Worm (Caenorhabditis elegans) whole organism, late embryonic: Measurements from ENCODE around the gene fbxa-36.

Experiments
- C08G9.2 ChIP-seq: sonication (generic microtip); optimal IDR thresholded peaks from 2 replicates; lab custom pipeline; 2016; ENCODE audit warnings: mild to moderate bottlenecking, missing genetic modification characterization, moderate library complexity, missing compliant biosample characterization
- T23F11.4 ChIP-seq: fragments of 200-800 bp; sonication (Bioruptor generic); optimal IDR thresholded peaks from 2 replicates; lab custom pipeline; 2018; ENCODE audit warnings: mild to moderate bottlenecking, missing genetic modification characterization, missing compliant biosample characterization
- Y22D7AL.16 ChIP-seq: sonication (generic microtip); optimal IDR thresholded peaks from 2 replicates; lab custom pipeline; 2016; ENCODE audit warnings: missing genetic modification characterization, missing compliant biosample characterization
- ama-1 ChIP-seq: fragments of 150-350 bp; optimal IDR thresholded peaks from 2 replicates; lab custom pipeline; 2014
- elt-2 ChIP-seq: sonication (generic microtip); optimal IDR thresholded peaks from 2 replicates; lab custom pipeline; 2016; ENCODE audit warnings: missing genetic modification reagents, missing genetic modification characterization, missing compliant biosample characterization
- fkh-10 ChIP-seq: fragments of 150-350 bp; optimal IDR thresholded peaks from 2 replicates; lab custom pipeline; 2014; ENCODE audit warnings: missing biosample characterization, missing genetic modification reagents, missing genetic modification characterization
- madf-2 ChIP-seq: sonication (generic microtip); optimal IDR thresholded peaks from 2 replicates; lab custom pipeline; 2017; ENCODE audit warnings: missing genetic modification characterization, missing compliant biosample characterization
- nhr-11 ChIP-seq: fragments of 150-350 bp; optimal IDR thresholded peaks from 2 replicates; lab custom pipeline; 2014; ENCODE audit warnings: missing biosample characterization, missing genetic modification characterization
- npax-4 ChIP-seq: sonication (generic microtip); optimal IDR thresholded peaks from 2 replicates; lab custom pipeline; 2016; ENCODE audit warnings: missing genetic modification characterization, missing compliant biosample characterization
- pax-1 ChIP-seq: fragments of 150-350 bp; optimal IDR thresholded peaks from 2 replicates; lab custom pipeline; 2014; ENCODE audit warnings: missing biosample characterization, missing genetic modification characterization
- rnt-1 ChIP-seq: sonication (generic microtip); optimal IDR thresholded peaks from 2 replicates; lab custom pipeline; 2016; ENCODE audit warnings: missing genetic modification characterization, missing compliant biosample characterization
- unc-55 ChIP-seq: sonication (generic microtip); optimal IDR thresholded peaks from 2 replicates; lab custom pipeline; 2017; ENCODE audit warnings: missing biosample characterization, missing genetic modification reagents, missing genetic modification characterization

DNA sequence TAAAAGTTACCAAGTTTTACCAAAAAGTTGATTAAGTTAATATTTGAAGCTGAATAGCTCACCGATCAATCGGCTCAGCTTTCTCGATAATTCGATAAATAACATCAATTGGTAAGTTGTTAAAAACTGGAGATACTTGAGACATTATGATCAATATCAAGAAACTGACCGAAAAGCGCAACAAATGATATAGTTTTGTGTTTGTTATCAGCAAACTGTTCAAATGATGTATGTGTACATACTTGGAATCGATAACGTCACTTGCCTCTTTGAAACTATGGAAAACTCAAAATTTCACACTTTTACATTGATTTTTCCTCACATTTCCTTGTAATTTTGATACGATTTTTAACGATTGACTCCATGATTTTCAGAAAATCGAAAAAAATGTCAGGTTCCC is 22.0 kb upstream of the fbxa-36 start, which contains the start of the genes fbxa-80 and fbxa-19:
- no peak for TF ChIP-seq Y22D7AL.16
- TF ChIP-seq C08G9.2 (tag; lab: Kevin White, UChicago): no peak
- TF ChIP-seq unc-55 (GFP tag; lab: Kevin White, UChicago): no peak
- TF ChIP-seq madf-2: no peak
- no peak for TF ChIP-seq ama-1 (lab: Kevin White, UChicago)
- TF ChIP-seq pax-1 (tag; lab: Kevin White, UChicago): no peak
- no peak for TF ChIP-seq npax-4
- no peak for TF ChIP-seq rnt-1 (tag; lab: Kevin White, UChicago)
- no peak for TF ChIP-seq fkh-10
- TF ChIP-seq elt-2: no peak
- TF ChIP-seq nhr-11 (tag; lab: Kevin White, UChicago): no peak
- no peak for TF ChIP-seq T23F11.4
